Worm (Caenorhabditis elegans) whole organism, midembryonic: ENCODE measurements around the gene F20C5.6.

Experiments
- T22C8.4 ChIP-seq: fragments of 200-800 bp; sonication (Bioruptor generic); IDR thresholded peaks from 2 replicates; pipeline ENCODE4 v1.3.6; 2022; ENCODE audit warnings: missing genetic modification characterization, missing compliant biosample characterization
- cog-1 ChIP-seq: sonication (generic microtip); optimal IDR thresholded peaks from 2 replicates; lab custom pipeline; 2016; ENCODE audit warnings: missing genetic modification characterization, missing compliant biosample characterization
- flt-1 ChIP-seq: fragments of 200-800 bp; sonication (Bioruptor generic); IDR thresholded peaks from 2 replicates; pipeline ENCODE4 v1.3.6; 2022; ENCODE audit warnings: missing genetic modification characterization, missing compliant biosample characterization
- klf-2 ChIP-seq: fragments of 200-800 bp; sonication (Bioruptor generic); conservative IDR thresholded peaks from 2 replicates; pipeline ENCODE4 v1.3.6; 2022; ENCODE audit warnings: missing genetic modification reagents, missing genetic modification characterization, missing compliant biosample characterization
- med-1 ChIP-seq: sonication (generic microtip); optimal IDR thresholded peaks from 2 replicates; lab custom pipeline; 2017; ENCODE audit warnings: missing genetic modification characterization, mild to moderate bottlenecking, missing compliant biosample characterization, antibody characterized with exemption, missing genetic modification reagents; ENCODE audit not compliant: insufficient read depth
- ztf-23 ChIP-seq: fragments of 200-800 bp; sonication (Bioruptor generic); IDR thresholded peaks from 2 replicates; pipeline ENCODE4 v1.3.6; 2022; ENCODE audit warnings: missing genetic modification reagents, missing genetic modification characterization, missing compliant biosample characterization
- ztf-29 ChIP-seq: fragments of 200-800 bp; sonication (Bioruptor generic); IDR thresholded peaks from 2 replicates; pipeline ENCODE4 v1.3.6; 2022; ENCODE audit warnings: missing genetic modification reagents, missing genetic modification characterization, missing compliant biosample characterization

DNA sequence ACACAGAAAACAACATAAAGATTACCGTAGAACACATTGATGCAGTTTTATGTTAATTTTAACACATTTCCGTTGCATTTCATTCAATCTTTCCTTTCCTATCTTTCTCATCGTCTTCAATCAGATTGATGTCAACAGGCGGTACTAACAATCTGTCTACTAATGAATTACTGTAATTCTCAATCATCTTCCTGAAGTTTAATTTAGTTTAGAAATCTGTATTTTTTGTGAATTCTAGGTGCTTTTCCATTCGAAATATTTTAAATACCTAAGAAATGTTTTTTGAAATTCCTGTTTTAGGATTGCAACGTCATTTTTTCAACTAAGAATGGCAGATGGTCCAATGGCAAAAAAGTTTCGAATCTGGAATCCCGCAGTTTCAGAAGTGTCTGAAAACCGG is 49.3 kb downstream of the F20C5.6 start, which contains the start of gene F21D5.9:
- no peak for TF ChIP-seq T22C8.4 (GFP tag; lab: Robert Waterston, UW)
- TF ChIP-seq flt-1 (GFP tag; lab: Robert Waterston, UW): no peak
- TF ChIP-seq cog-1 (tag; lab: Kevin White, UChicago): no peak
- no peak for TF ChIP-seq med-1 (GFP tag; lab: Kevin White, UChicago)
- no peak for TF ChIP-seq klf-2 (GFP tag; lab: Robert Waterston, UW)
- TF ChIP-seq ztf-23: no peak
- TF ChIP-seq ztf-29 (GFP tag; lab: Robert Waterston, UW): no peak
